Worm (Caenorhabditis elegans) whole organism, mixed stage, embryonic: ENCODE data around the gene aagr-2.

Experiments used
- elt-1 ChIP-seq: sonication (generic microtip); optimal IDR thresholded peaks from 2 replicates; lab custom pipeline; 2017; ENCODE audit warnings: missing genetic modification characterization, mild to moderate bottlenecking, missing compliant biosample characterization, antibody characterized with exemption, moderate library complexity, borderline replicate concordance; ENCODE audit not compliant: insufficient read depth
- lin-13 ChIP-seq: fragments of 150-350 bp; optimal IDR thresholded peaks from 2 replicates; lab custom pipeline; 2014; ENCODE audit warnings: missing biosample characterization, missing genetic modification characterization
- lin-32 ChIP-seq: fragments of 200-800 bp; sonication (Bioruptor generic); optimal IDR thresholded peaks from 2 replicates; lab custom pipeline; 2018; ENCODE audit warnings: mild to moderate bottlenecking, missing genetic modification characterization, missing compliant biosample characterization
- lsy-2 ChIP-seq: fragments of 150-350 bp; optimal IDR thresholded peaks from 2 replicates; lab custom pipeline; 2014; ENCODE audit warnings: missing biosample characterization, missing genetic modification characterization
- nhr-12 ChIP-seq: fragments of 150-350 bp; optimal IDR thresholded peaks from 2 replicates; lab custom pipeline; 2014; ENCODE audit warnings: missing biosample characterization, missing genetic modification characterization
- nhr-237 ChIP-seq: fragments of 150-350 bp; optimal IDR thresholded peaks from 2 replicates; lab custom pipeline; 2014; ENCODE audit warnings: missing biosample characterization, missing genetic modification characterization
- nhr-76 ChIP-seq: sonication (generic microtip); optimal IDR thresholded peaks from 2 replicates; lab custom pipeline; 2017; ENCODE audit warnings: missing biosample characterization, missing genetic modification characterization
- sptf-1 ChIP-seq: sonication (generic microtip); optimal IDR thresholded peaks from 2 replicates; lab custom pipeline; 2017; ENCODE audit warnings: mild to moderate bottlenecking, missing genetic modification characterization, moderate library complexity, missing compliant biosample characterization
- unc-120 ChIP-seq: sonication (generic microtip); optimal IDR thresholded peaks from 2 replicates; lab custom pipeline; 2017; ENCODE audit warnings: missing genetic modification characterization, missing compliant biosample characterization; ENCODE audit not compliant: poor library complexity, severe bottlenecking
- unc-39 ChIP-seq: fragments of 150-350 bp; optimal IDR thresholded peaks from 2 replicates; lab custom pipeline; 2014; ENCODE audit warnings: missing biosample characterization, missing genetic modification characterization
- ztf-11 ChIP-seq: fragments of 150-350 bp; optimal IDR thresholded peaks from 2 replicates; lab custom pipeline; 2014; ENCODE audit warnings: missing biosample characterization, missing genetic modification characterization

DNA sequence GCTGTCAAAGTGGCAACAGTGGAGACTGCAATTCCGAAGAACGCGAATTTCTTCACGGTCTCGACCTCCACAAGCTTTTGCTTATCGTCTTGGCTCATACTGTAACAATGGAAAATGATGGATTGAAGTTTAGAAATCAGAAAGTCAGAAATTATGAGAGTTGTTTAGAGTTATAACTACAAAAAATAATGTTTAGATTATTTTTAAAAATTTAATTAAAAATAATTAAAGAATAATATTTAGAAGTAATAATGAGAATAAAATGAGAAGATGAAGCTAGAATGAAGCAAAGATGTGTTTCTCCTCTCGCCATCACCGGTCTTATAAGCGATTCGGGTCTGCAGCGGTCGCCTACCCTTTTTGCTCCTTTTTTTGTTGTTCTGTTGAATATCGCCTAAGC lies 52.0 kb downstream of the aagr-2 start, which contains the start of gene col-73:
- TF ChIP-seq nhr-237, result no peak
- TF ChIP-seq elt-1, result no peak
- TF ChIP-seq sptf-1, result no peak
- TF ChIP-seq unc-120 (tag; lab: Kevin White, UChicago), result no peak
- TF ChIP-seq unc-39 (tag; lab: Kevin White, UChicago), result no peak
- TF ChIP-seq ztf-11 (tag; lab: Kevin White, UChicago), result no peak
- no peak for TF ChIP-seq lin-13
- no peak for TF ChIP-seq nhr-76 (tag; lab: Kevin White, UChicago)
- no peak for TF ChIP-seq lin-32
- TF ChIP-seq lsy-2 (tag; lab: Kevin White, UChicago), result no peak
- no peak for TF ChIP-seq nhr-12 (tag; lab: Kevin White, UChicago)
